Worm (Caenorhabditis elegans) whole organism, late embryonic: ENCODE data around the gene ZK1010.5.

ENCODE experiments used
- F13H6.1 ChIP-seq: sonication (generic microtip); optimal IDR thresholded peaks from 2 replicates; lab custom pipeline; 2016; ENCODE audit warnings: missing genetic modification characterization, missing compliant biosample characterization
- ahr-1 ChIP-seq: sonication (generic microtip); optimal IDR thresholded peaks from 2 replicates; lab custom pipeline; 2016; ENCODE audit warnings: missing genetic modification characterization, missing compliant biosample characterization
- ceh-34 ChIP-seq: sonication (generic microtip); optimal IDR thresholded peaks from 2 replicates; lab custom pipeline; 2016; ENCODE audit warnings: mild to moderate bottlenecking, missing genetic modification characterization, missing compliant biosample characterization
- ceh-9 ChIP-seq: sonication (generic microtip); optimal IDR thresholded peaks from 2 replicates; lab custom pipeline; 2016; ENCODE audit warnings: mild to moderate bottlenecking, missing genetic modification characterization, inconsistent platforms, missing compliant biosample characterization
- dve-1 ChIP-seq: sonication (generic microtip); optimal IDR thresholded peaks from 2 replicates; lab custom pipeline; 2017; ENCODE audit warnings: antibody characterized with exemption, mild to moderate bottlenecking, missing genetic modification characterization, missing compliant biosample characterization
- hlh-15 ChIP-seq: sonication (generic microtip); optimal IDR thresholded peaks from 2 replicates; lab custom pipeline; 2016; ENCODE audit warnings: missing genetic modification characterization, missing compliant biosample characterization
- nhr-11 ChIP-seq: fragments of 150-350 bp; optimal IDR thresholded peaks from 2 replicates; lab custom pipeline; 2014; ENCODE audit warnings: missing biosample characterization, missing genetic modification characterization
- pag-3 ChIP-seq: sonication (generic microtip); optimal IDR thresholded peaks from 2 replicates; lab custom pipeline; 2016; ENCODE audit warnings: missing compliant biosample characterization, missing genetic modification characterization, borderline replicate concordance
- ref-2 ChIP-seq: sonication (generic microtip); optimal IDR thresholded peaks from 2 replicates; lab custom pipeline; 2016; ENCODE audit warnings: missing genetic modification characterization, missing compliant biosample characterization
- sox-4 ChIP-seq: sonication (generic microtip); optimal IDR thresholded peaks from 2 replicates; lab custom pipeline; 2017; ENCODE audit warnings: mild to moderate bottlenecking, missing genetic modification characterization, inconsistent platforms, missing compliant biosample characterization
- syd-9 ChIP-seq: sonication (generic microtip); optimal IDR thresholded peaks from 2 replicates; lab custom pipeline; 2016; ENCODE audit warnings: mild to moderate bottlenecking, missing genetic modification characterization, moderate library complexity, missing compliant biosample characterization

- TF ChIP-seq dve-1 (tag; lab: Kevin White, UChicago): no peak
- no peak for TF ChIP-seq nhr-11
- no peak for TF ChIP-seq syd-9 (tag; lab: Kevin White, UChicago)
- no peak for TF ChIP-seq ceh-34 (tag; lab: Kevin White, UChicago)
- TF ChIP-seq ceh-9: no peak
- TF ChIP-seq ahr-1: no peak
- no peak for TF ChIP-seq ref-2
- no peak for TF ChIP-seq sox-4 (tag; lab: Kevin White, UChicago)
- TF ChIP-seq hlh-15 (tag; lab: Kevin White, UChicago): no peak
- no peak for TF ChIP-seq pag-3 (tag; lab: Kevin White, UChicago)
- no peak for TF ChIP-seq F13H6.1
Observed at ce11 chrIII:12966895-12967294, 20.4 kb downstream of the ZK1010.5 start, which contains the start of gene ttm-1.
